Worm (Caenorhabditis elegans) whole organism, early embryonic: ENCODE results near the gene Y54G2A.48.

Experiments
- ama-1 ChIP-seq: fragments of 150-350 bp; optimal IDR thresholded peaks from 2 replicates; lab custom pipeline; 2014
- hmbx-1 ChIP-seq: sonication (generic microtip); optimal IDR thresholded peaks from 2 replicates; lab custom pipeline; 2016; ENCODE audit warnings: mild to moderate bottlenecking, missing genetic modification characterization, missing compliant biosample characterization
- hmg-4 ChIP-seq: fragments of 200-800 bp; sonication (Bioruptor generic); optimal IDR thresholded peaks from 2 replicates; lab custom pipeline; 2018; ENCODE audit warnings: mild to moderate bottlenecking, missing genetic modification characterization, missing compliant biosample characterization
- tra-4 ChIP-seq: sonication (generic microtip); optimal IDR thresholded peaks from 2 replicates; lab custom pipeline; 2017; ENCODE audit warnings: missing genetic modification characterization, missing compliant biosample characterization

DNA sequence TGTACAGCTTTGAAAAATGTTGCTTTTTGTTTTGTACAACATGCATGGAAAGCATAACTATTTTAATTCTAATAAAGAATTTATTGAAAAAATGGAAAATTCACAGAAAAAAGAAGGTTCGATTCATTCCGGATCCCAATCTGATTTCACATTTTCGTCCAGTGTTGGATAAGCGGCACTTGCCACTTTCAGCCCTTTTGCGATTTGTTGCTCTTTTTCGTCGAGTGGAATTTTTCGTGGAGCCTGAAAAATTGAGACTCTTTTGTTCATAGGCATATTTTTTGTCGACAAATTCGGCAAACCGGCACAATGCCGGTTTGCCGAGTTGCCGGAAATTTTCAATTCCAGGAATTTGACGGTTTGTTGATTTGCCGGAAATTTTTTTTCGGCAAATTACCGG, 19.1 kb upstream of the Y54G2A.48 start:
- TF ChIP-seq ama-1 (lab: Kevin White, UChicago) (no peak), tra-4 (no peak), hmbx-1 (tag; lab: Kevin White, UChicago) (no peak), hmg-4 (GFP tag; lab: Kevin White, UChicago) (no peak)
